Fruit fly (Drosophila melanogaster) whole organism, embryonic: Measurements from ENCODE around the gene CG31191.

Source experiments
- B-H1 ChIP-seq: fragments of 200-800 bp; sonication (Bioruptor generic); IDR thresholded peaks from 3 replicates; pipeline ENCODE4 v1.3.6; 2022; ENCODE audit warnings: missing biosample characterization, missing genetic modification characterization
- CG10462 ChIP-seq: fragments of 200-800 bp; sonication (Bioruptor generic); optimal IDR thresholded peaks from 2 replicates; lab custom pipeline; 2016; ENCODE audit warnings: missing biosample characterization, missing genetic modification characterization
- CG15601 ChIP-seq: fragments of 200-800 bp; sonication (Bioruptor generic); optimal IDR thresholded peaks from 3 replicates; lab custom pipeline; 2019; ENCODE audit warnings: missing biosample characterization, mild to moderate bottlenecking, missing genetic modification characterization, moderate library complexity
- CG42726 ChIP-seq: fragments of 200-800 bp; sonication (Bioruptor generic); IDR thresholded peaks from 2 replicates; pipeline ENCODE4 v1.3.6; 2022; ENCODE audit warnings: missing biosample characterization, missing genetic modification characterization; ENCODE audit not compliant: partially characterized antibody
- CG9609 ChIP-seq: fragments of 200-800 bp; sonication (Bioruptor generic); optimal IDR thresholded peaks from 3 replicates; lab custom pipeline; 2016; ENCODE audit warnings: missing biosample characterization, missing genetic modification characterization
- Dll ChIP-seq: fragments of 200-800 bp; sonication (Bioruptor generic); IDR thresholded peaks from 4 replicates; pipeline ENCODE4 v1.3.6; 2022; ENCODE audit warnings: missing biosample characterization, missing genetic modification characterization; ENCODE audit not compliant: partially characterized antibody
- Fer1 ChIP-seq: fragments of 200-800 bp; sonication (Bioruptor generic); optimal IDR thresholded peaks from 2 replicates; lab custom pipeline; 2017; ENCODE audit warnings: missing biosample characterization, mild to moderate bottlenecking, missing genetic modification characterization
- Lhr ChIP-seq: fragments of 200-800 bp; sonication (Bioruptor generic); optimal IDR thresholded peaks from 3 replicates; lab custom pipeline; 2017; ENCODE audit warnings: mild to moderate bottlenecking, missing biosample characterization, missing genetic modification reagents, missing genetic modification characterization
- dpn ChIP-seq, 2 experiments: fragments of 200-800 bp; sonication (Bioruptor generic); optimal IDR thresholded peaks; 3 replicates each; lab custom pipeline; 2016; ENCODE audit warnings: missing biosample characterization in 2 of 2, missing genetic modification characterization in 2 of 2
- pan ChIP-seq, 4 experiments: fragments of >200 bp in 3 of 4; fragments of 200-800 bp in 1 of 4; sonication (Bioruptor generic) in 1 of 4; optimal IDR thresholded peaks in 3 of 4; IDR thresholded peaks in 1 of 4; 2 replicates each; pipeline versions ENCODE4 v1.3.6 to Lab custom; 2017 to 2022; ENCODE audit warnings: missing biosample characterization in 2 of 4, missing genetic modification characterization in 2 of 4, mixed read lengths in 1 of 4
- so ChIP-seq: fragments of 200-800 bp; sonication (Bioruptor generic); IDR thresholded peaks from 3 replicates; pipeline ENCODE4 v1.3.6; 2022; ENCODE audit warnings: missing biosample characterization, missing genetic modification characterization
- trem ChIP-seq: fragments of 200-800 bp; optimal IDR thresholded peaks from 3 replicates; lab custom pipeline; 2019; ENCODE audit warnings: missing biosample characterization, mild to moderate bottlenecking, missing genetic modification characterization, moderate library complexity

- TF ChIP-seq dpn (GFP tag; optimal IDR thresholded peaks at IDR 0.05; lab: Kevin White, UChicago) (no peak), CG9609 (no peak), Fer1 (GFP tag; lab: Kevin White, UChicago) (no peak), trem (tag; lab: Kevin White, UChicago) (no peak), CG42726 (GFP tag; lab: Robert Waterston, UW) (no peak), pan (optimal IDR thresholded peaks at IDR 0.05; lab: Kevin White, UChicago) (no peak), pan (GFP tag; optimal IDR thresholded peaks at IDR 0.05 in 1 of 2, IDR thresholded peaks at IDR 0.05 in 1 of 2) (no peak), Lhr (no peak), B-H1 (no peak), CG10462 (no peak), so (no peak), Dll (no peak), CG15601 (tag; lab: Kevin White, UChicago) (no peak)
Observed at dm6 chr3R:20984087-20984486, 38.8 kb upstream of the CG31191 start.
